Worm (Caenorhabditis elegans) whole organism, L2 larva: ENCODE data around the gene str-143.

ENCODE experiments used
- ama-1 ChIP-seq: fragments of 150-350 bp; optimal IDR thresholded peaks from 2 replicates; lab custom pipeline; 2018; ENCODE audit warnings: inconsistent platforms
- mdl-1 ChIP-seq, 2 experiments: fragments of 150-350 bp in 1 of 2; sonication (generic microtip) in 1 of 2; optimal IDR thresholded peaks; 2 replicates each; lab custom pipeline; 2017; ENCODE audit warnings: missing biosample characterization in 2 of 2, missing genetic modification characterization in 2 of 2

DNA sequence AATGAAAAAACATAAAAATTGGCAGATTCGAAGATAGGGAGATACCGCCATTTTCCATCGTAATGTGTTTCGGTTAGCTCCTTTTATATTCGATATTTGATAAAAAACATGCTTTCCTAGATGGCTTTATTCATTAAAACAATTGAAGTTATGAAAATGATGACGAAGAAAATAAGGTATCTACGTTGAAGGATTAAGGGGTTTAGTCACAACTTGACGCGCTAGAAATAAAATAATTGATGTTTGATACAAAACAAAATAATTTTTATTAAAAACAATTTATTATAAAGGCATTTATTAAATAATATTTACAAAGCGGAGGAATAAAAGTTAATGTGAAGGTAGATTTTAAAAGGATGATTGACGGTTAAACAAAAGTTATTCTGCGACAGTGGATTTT is 21.1 kb upstream of the str-143 start, which contains the start of gene str-130:
- TF ChIP-seq mdl-1 (tag; optimal IDR thresholded peaks at IDR 0.05; lab: Kevin White, UChicago), result no peak
- TF ChIP-seq ama-1 (lab: Kevin White, UChicago), result no peak
